Worm (Caenorhabditis elegans): ENCODE results near the gene erp-44.3.
A peak's percentile ranks its signal among the peaks of the same experiment; 100 is the strongest.

The erp-44.3 gene

DNA sequence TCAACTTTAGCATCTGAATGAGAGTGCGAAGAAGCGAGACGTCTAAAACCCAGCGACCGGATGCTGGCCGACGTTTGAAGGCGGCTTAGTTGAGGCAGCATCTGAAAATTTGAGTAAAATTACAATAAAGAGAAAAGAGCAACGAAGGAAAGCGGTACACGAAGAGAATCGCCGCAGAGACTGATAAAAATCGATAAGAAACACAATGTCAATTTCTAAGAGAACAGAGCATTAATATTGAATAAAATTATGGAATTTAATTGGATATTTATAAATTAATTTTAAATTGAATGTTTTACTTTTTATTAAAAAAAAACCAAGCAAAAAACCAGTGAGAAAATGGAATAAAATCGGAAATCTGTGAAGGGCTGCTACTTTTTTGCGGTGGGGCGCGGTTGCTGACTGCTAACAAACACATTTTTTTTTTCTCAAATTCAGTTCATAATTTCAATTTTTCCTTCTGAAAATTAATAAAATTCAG lies 7.7 kb downstream of the erp-44.3 start, which contains the start of the genes ndub-11 and moc-3:
TSS of gene ndub-11 (minus strand) at position 101 of the 481 bp plus-strand sequence.
TSS of gene moc-3 (plus strand) at position 431 of the 481 bp plus-strand sequence.
- TF ChIP-seq egl-43 (GFP tag; IDR thresholded peaks at IDR 0.05) (no peak), hlh-30 (tag; optimal IDR thresholded peaks at IDR 0.05; ENCODE audit: insufficient read depth) (no peak), pha-4 (GFP tag; IDR thresholded peaks at IDR 0.05) (no peak), pha-4 (tag; optimal IDR thresholded peaks at IDR 0.05) (no peak), D1046.2 (GFP tag; IDR thresholded peaks at IDR 0.05) (no peak), lin-38 (GFP tag; IDR thresholded peaks at IDR 0.05) (peak; percentile 73), zip-11 (GFP tag; IDR thresholded peaks at IDR 0.05) (no peak), aha-1 (tag) (peak; percentile 13), mes-2 (tag; optimal IDR thresholded peaks at IDR 0.05; ENCODE audit: poor library complexity, severe bottlenecking) (peak; percentile 26)

DNA sequence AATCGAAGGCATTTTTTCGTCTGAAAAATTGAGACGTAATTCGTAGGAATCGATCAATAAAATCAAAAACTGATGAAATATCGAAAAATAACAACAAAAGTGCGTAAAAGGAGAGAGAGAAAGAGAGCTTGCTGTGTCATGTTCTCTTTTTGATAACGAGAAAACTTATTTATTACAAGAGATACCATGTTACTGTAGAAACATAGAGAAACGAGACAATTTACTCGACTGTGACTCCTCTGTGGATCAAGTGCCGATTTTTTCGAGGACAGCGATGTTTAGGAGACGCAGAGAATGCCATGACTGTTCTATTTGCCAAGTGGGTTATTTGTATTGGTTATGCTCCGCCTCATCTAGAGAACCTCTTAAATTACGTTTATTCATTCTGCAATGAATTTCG lies 11.1 kb downstream of the erp-44.3 start, which contains the start of gene sph-1:
TSS of gene sph-1 (minus strand) at position 23 of the 400 bp plus-strand sequence.
- peak; percentile 45; the same call in 1 of the 2 replicates for TF ChIP-seq dmd-6 (GFP tag; IDR thresholded peaks at IDR 0.05)
- TF ChIP-seq ceh-20 (GFP tag; IDR thresholded peaks at IDR 0.05): no peak
- TF ChIP-seq saeg-2 (GFP tag; IDR thresholded peaks at IDR 0.05): no peak
- TF ChIP-seq aly-2 (tag; optimal IDR thresholded peaks at IDR 0.05): no peak
- TF ChIP-seq nhr-48 (tag; optimal IDR thresholded peaks at IDR 0.05): no peak
- no peak for TF ChIP-seq F49E8.2 (tag; optimal IDR thresholded peaks at IDR 0.05; ENCODE audit: borderline replicate concordance)
- no peak for TF ChIP-seq set-16 (GFP tag; IDR thresholded peaks at IDR 0.05)
- no peak for TF ChIP-seq fos-1 (tag; optimal IDR thresholded peaks at IDR 0.05)
- TF ChIP-seq Y75B8A.6 (GFP tag; IDR thresholded peaks at IDR 0.05): no peak
- TF ChIP-seq zfp-2 (tag; optimal IDR thresholded peaks at IDR 0.05): no peak
- no peak for TF ChIP-seq ZK546.5 (tag; optimal IDR thresholded peaks at IDR 0.05)
- TF ChIP-seq hmg-1.1 (GFP tag; IDR thresholded peaks at IDR 0.05): peak; percentile 31; the same call in 1 of the 2 replicates
- TF ChIP-seq egl-27 (tag; optimal IDR thresholded peaks at IDR 0.05): no peak
- TF ChIP-seq rbr-2 (tag; optimal IDR thresholded peaks at IDR 0.05): no peak
- peak; percentile 16 for TF ChIP-seq nhr-77 (tag; optimal IDR thresholded peaks at IDR 0.05)
- TF ChIP-seq nhr-111 (GFP tag; optimal IDR thresholded peaks at IDR 0.05): no peak
- TF ChIP-seq spr-3 (GFP tag; optimal IDR thresholded peaks at IDR 0.05): no peak
- no peak for TF ChIP-seq tra-1 (GFP tag; IDR thresholded peaks at IDR 0.05)
- no peak for TF ChIP-seq Y105C5A.15 (GFP tag; IDR thresholded peaks at IDR 0.05)
- no peak for TF ChIP-seq daf-12 (tag; optimal IDR thresholded peaks at IDR 0.05)
- no peak for TF ChIP-seq daf-8 (GFP tag; IDR thresholded peaks at IDR 0.05)
- no peak for TF ChIP-seq zip-11 (GFP tag; IDR thresholded peaks at IDR 0.05)
- peak; percentile 49 for TF ChIP-seq nhr-102 (tag; optimal IDR thresholded peaks at IDR 0.05)
- no peak for TF ChIP-seq lin-29 (GFP tag; IDR thresholded peaks at IDR 0.05)
- no peak for TF ChIP-seq zag-1 (tag; optimal IDR thresholded peaks at IDR 0.05)
- no peak for TF ChIP-seq lir-3 (tag; optimal IDR thresholded peaks at IDR 0.05)
- no peak for TF ChIP-seq ceh-62 (tag; optimal IDR thresholded peaks at IDR 0.05)
- TF ChIP-seq skn-1 (tag; optimal IDR thresholded peaks at IDR 0.05): no peak
- TF ChIP-seq lin-13 (GFP tag; optimal IDR thresholded peaks at IDR 0.05): no peak
- TF ChIP-seq zip-2 (tag; optimal IDR thresholded peaks at IDR 0.05): no peak
- no peak for TF ChIP-seq lin-39 (tag; optimal IDR thresholded peaks at IDR 0.05)
- TF ChIP-seq T20F7.1 (GFP tag; optimal IDR thresholded peaks at IDR 0.05): peak; percentile 61
- no peak for TF ChIP-seq mxl-2 (GFP tag; conservative IDR thresholded peaks at IDR 0.05)
- TF ChIP-seq nhr-6 (tag; optimal IDR thresholded peaks at IDR 0.05): peak; percentile 31
- peak; percentile 52 for TF ChIP-seq nhr-28 (tag; optimal IDR thresholded peaks at IDR 0.05)
- peak; percentile 65 for TF ChIP-seq hlh-11 (tag; optimal IDR thresholded peaks at IDR 0.05)
- no peak for TF ChIP-seq daf-19 (GFP tag; conservative IDR thresholded peaks at IDR 0.05)
- no peak for TF ChIP-seq ceh-28 (tag; optimal IDR thresholded peaks at IDR 0.05)
- TF ChIP-seq mxl-3 (GFP tag; optimal IDR thresholded peaks at IDR 0.05): peak; percentile 15
- peak; percentile 63 for TF ChIP-seq pqm-1 (tag; optimal IDR thresholded peaks at IDR 0.05)
- no peak for TF ChIP-seq duxl-1 (tag; optimal IDR thresholded peaks at IDR 0.05; ENCODE audit: poor library complexity)
- TF ChIP-seq ces-1 (GFP tag; optimal IDR thresholded peaks at IDR 0.05): no peak
- TF ChIP-seq sdz-12 (GFP tag; optimal IDR thresholded peaks at IDR 0.05): no peak

Measured in whole organism, L4 larva.